Worm (Caenorhabditis elegans) whole organism, L4 larva: ENCODE data around the gene R02F11.10.

ENCODE experiments used
- D1046.2 ChIP-seq: fragments of 200-800 bp; sonication (Bioruptor generic); IDR thresholded peaks from 2 replicates; pipeline ENCODE4 v1.3.6; 2022; ENCODE audit warnings: missing genetic modification characterization, missing compliant biosample characterization
- F10B5.3 ChIP-seq: sonication (generic microtip); optimal IDR thresholded peaks from 2 replicates; lab custom pipeline; 2016; ENCODE audit warnings: mild to moderate bottlenecking, missing genetic modification characterization, missing compliant biosample characterization
- F26F4.8 ChIP-seq: fragments of 200-800 bp; sonication (Bioruptor generic); conservative IDR thresholded peaks from 2 replicates; pipeline ENCODE4 v1.3.6; 2022; ENCODE audit warnings: missing genetic modification characterization, missing compliant biosample characterization
- F37D6.2 ChIP-seq: sonication (generic microtip); optimal IDR thresholded peaks from 2 replicates; lab custom pipeline; 2016; ENCODE audit warnings: mild to moderate bottlenecking, missing genetic modification characterization, missing compliant biosample characterization
- T20F7.1 ChIP-seq: fragments of 200-800 bp; sonication (Bioruptor generic); optimal IDR thresholded peaks from 2 replicates; lab custom pipeline; 2018; ENCODE audit warnings: mild to moderate bottlenecking, missing genetic modification characterization, missing compliant biosample characterization
- T26A8.4 ChIP-seq: fragments of 200-800 bp; sonication (Bioruptor generic); IDR thresholded peaks from 2 replicates; pipeline ENCODE4 v1.3.6; 2022; ENCODE audit warnings: missing genetic modification characterization, missing compliant biosample characterization
- aly-2 ChIP-seq: sonication (generic microtip); optimal IDR thresholded peaks from 2 replicates; lab custom pipeline; 2018; ENCODE audit warnings: missing biosample characterization, missing genetic modification characterization
- arid-1 ChIP-seq: fragments of 200-800 bp; sonication (Bioruptor generic); conservative IDR thresholded peaks from 2 replicates; pipeline ENCODE4 v1.3.6; 2022; ENCODE audit warnings: missing genetic modification reagents, missing genetic modification characterization, missing compliant biosample characterization
- ceh-28 ChIP-seq: fragments of 150-350 bp; optimal IDR thresholded peaks from 2 replicates; lab custom pipeline; 2014; ENCODE audit warnings: missing biosample characterization, missing genetic modification reagents, missing genetic modification characterization
- daf-16 ChIP-seq, 3 experiments: sonication (generic microtip); optimal IDR thresholded peaks; 2 replicates each; lab custom pipeline; 2016 to 2017; ENCODE audit warnings: missing genetic modification characterization in 3 of 3, missing genetic modification reagents in 3 of 3, mild to moderate bottlenecking in 2 of 3, missing compliant biosample characterization in 2 of 3, missing biosample characterization in 1 of 3, moderate library complexity in 1 of 3
- daf-8 ChIP-seq: fragments of 200-800 bp; sonication (Bioruptor generic); IDR thresholded peaks from 2 replicates; pipeline ENCODE4 v1.3.6; 2022; ENCODE audit warnings: missing genetic modification characterization, missing compliant biosample characterization
- dmd-8 ChIP-seq: fragments of 200-800 bp; sonication (Bioruptor generic); IDR thresholded peaks from 2 replicates; pipeline ENCODE4 v1.3.6; 2022; ENCODE audit warnings: missing genetic modification characterization, missing compliant biosample characterization
- dpl-1 ChIP-seq: fragments of 150-350 bp; optimal IDR thresholded peaks from 2 replicates; lab custom pipeline; 2014; ENCODE audit warnings: missing biosample characterization, missing genetic modification reagents, missing genetic modification characterization
- dve-1 ChIP-seq: sonication (generic microtip); optimal IDR thresholded peaks from 2 replicates; lab custom pipeline; 2017; ENCODE audit warnings: antibody characterized with exemption, mild to moderate bottlenecking, missing genetic modification characterization, missing compliant biosample characterization; ENCODE audit not compliant: insufficient read depth
- egl-43 ChIP-seq: fragments of 200-800 bp; sonication (Bioruptor generic); IDR thresholded peaks from 2 replicates; pipeline ENCODE4 v1.3.6; 2022; ENCODE audit warnings: missing genetic modification reagents, missing genetic modification characterization, missing compliant biosample characterization
- fkh-10 ChIP-seq: fragments of 150-350 bp; optimal IDR thresholded peaks from 2 replicates; lab custom pipeline; 2014; ENCODE audit warnings: missing biosample characterization, missing genetic modification reagents, missing genetic modification characterization
- gei-8 ChIP-seq: fragments of 200-800 bp; sonication (Bioruptor generic); optimal IDR thresholded peaks from 2 replicates; lab custom pipeline; 2018; ENCODE audit warnings: mild to moderate bottlenecking, missing genetic modification characterization, missing compliant biosample characterization
- hlh-11 ChIP-seq: fragments of 200-800 bp; sonication (Bioruptor generic); optimal IDR thresholded peaks from 2 replicates; lab custom pipeline; 2018; ENCODE audit warnings: mild to moderate bottlenecking, missing genetic modification characterization, missing compliant biosample characterization
- hlh-30 ChIP-seq: sonication (generic microtip); optimal IDR thresholded peaks from 2 replicates; lab custom pipeline; 2017; ENCODE audit warnings: antibody characterized with exemption, mild to moderate bottlenecking, missing genetic modification characterization, missing compliant biosample characterization; ENCODE audit not compliant: insufficient read depth
- hmg-1.1 ChIP-seq: fragments of 200-800 bp; sonication (Bioruptor generic); IDR thresholded peaks from 2 replicates; pipeline ENCODE4 v1.3.6; 2022; ENCODE audit warnings: missing genetic modification reagents, missing genetic modification characterization, missing compliant biosample characterization
- jun-1 ChIP-seq: fragments of 150-350 bp; optimal IDR thresholded peaks from 2 replicates; lab custom pipeline; 2014; ENCODE audit warnings: missing biosample characterization, missing genetic modification reagents, missing genetic modification characterization
- lin-13 ChIP-seq: fragments of 150-350 bp; optimal IDR thresholded peaks from 2 replicates; lab custom pipeline; 2014; ENCODE audit warnings: missing biosample characterization, missing genetic modification reagents, missing genetic modification characterization
- lin-15B ChIP-seq: fragments of 150-350 bp; sonication (generic microtip); optimal IDR thresholded peaks from 3 replicates; lab custom pipeline; 2014; ENCODE audit warnings: missing biosample characterization, missing genetic modification characterization
- madf-5 ChIP-seq, 2 experiments: fragments of 200-800 bp; sonication (Bioruptor generic); IDR thresholded peaks; 2 replicates each; pipeline ENCODE4 v1.3.6; 2022; ENCODE audit warnings: missing compliant biosample characterization in 2 of 2, missing genetic modification characterization in 2 of 2
- mdl-1 ChIP-seq, 2 experiments: fragments of 150-350 bp in 1 of 2; sonication (generic microtip) in 1 of 2; optimal IDR thresholded peaks; 2 replicates each; lab custom pipeline; 2014 to 2017; ENCODE audit warnings: missing biosample characterization in 2 of 2, missing genetic modification characterization in 2 of 2
- mes-2 ChIP-seq: sonication (generic microtip); optimal IDR thresholded peaks from 2 replicates; lab custom pipeline; 2016; ENCODE audit warnings: missing genotype, mild to moderate bottlenecking, missing genetic modification characterization, missing compliant biosample characterization; ENCODE audit not compliant: poor library complexity, severe bottlenecking
- mxl-2 ChIP-seq: fragments of 200-800 bp; sonication (Bioruptor generic); conservative IDR thresholded peaks from 2 replicates; pipeline ENCODE4 v1.3.6; 2022; ENCODE audit warnings: missing genetic modification reagents, missing genetic modification characterization, missing compliant biosample characterization
- mxl-3 ChIP-seq: fragments of 200-800 bp; sonication (Bioruptor generic); optimal IDR thresholded peaks from 2 replicates; lab custom pipeline; 2018; ENCODE audit warnings: mild to moderate bottlenecking, missing genetic modification characterization, missing compliant biosample characterization
- nhr-11 ChIP-seq: fragments of 150-350 bp; optimal IDR thresholded peaks from 2 replicates; lab custom pipeline; 2014; ENCODE audit warnings: missing biosample characterization, missing genetic modification characterization
- nhr-28 ChIP-seq: fragments of 150-350 bp; optimal IDR thresholded peaks from 2 replicates; lab custom pipeline; 2014; ENCODE audit warnings: missing biosample characterization, missing genetic modification characterization
- nhr-41 ChIP-seq: fragments of 200-800 bp; sonication (Bioruptor generic); IDR thresholded peaks from 2 replicates; pipeline ENCODE4 v1.3.6; 2022; ENCODE audit warnings: missing genetic modification reagents, missing genetic modification characterization, missing compliant biosample characterization
- php-3 ChIP-seq: fragments of 200-800 bp; sonication (Bioruptor generic); IDR thresholded peaks from 2 replicates; pipeline ENCODE4 v1.3.6; 2022; ENCODE audit warnings: missing genetic modification reagents, missing genetic modification characterization, missing compliant biosample characterization
- pqm-1 ChIP-seq: sonication (generic microtip); optimal IDR thresholded peaks from 2 replicates; lab custom pipeline; 2017; ENCODE audit warnings: missing biosample characterization, missing genetic modification characterization
- set-16 ChIP-seq: fragments of 200-800 bp; sonication (Bioruptor generic); IDR thresholded peaks from 2 replicates; pipeline ENCODE4 v1.3.6; 2022; ENCODE audit warnings: missing genetic modification reagents, missing genetic modification characterization, missing compliant biosample characterization
- snpc-1.2 ChIP-seq: fragments of 200-800 bp; sonication (Bioruptor generic); IDR thresholded peaks from 2 replicates; pipeline ENCODE4 v1.3.6; 2022; ENCODE audit warnings: missing genetic modification reagents, missing genetic modification characterization, missing compliant biosample characterization
- tag-97 ChIP-seq: fragments of 200-800 bp; sonication (Bioruptor generic); IDR thresholded peaks from 2 replicates; pipeline ENCODE4 v1.3.6; 2022; ENCODE audit warnings: missing genetic modification characterization, missing compliant biosample characterization
- unc-130 ChIP-seq: sonication (generic microtip); optimal IDR thresholded peaks from 2 replicates; lab custom pipeline; 2016; ENCODE audit warnings: missing genetic modification reagents, missing genetic modification characterization, missing compliant biosample characterization
- unc-39 ChIP-seq: sonication (generic microtip); optimal IDR thresholded peaks from 2 replicates; lab custom pipeline; 2017; ENCODE audit warnings: missing biosample characterization, missing genetic modification characterization
- zip-2 ChIP-seq: fragments of 150-350 bp; optimal IDR thresholded peaks from 2 replicates; lab custom pipeline; 2014; ENCODE audit warnings: missing biosample characterization, missing genetic modification characterization

R02F11.10 gene

DNA sequence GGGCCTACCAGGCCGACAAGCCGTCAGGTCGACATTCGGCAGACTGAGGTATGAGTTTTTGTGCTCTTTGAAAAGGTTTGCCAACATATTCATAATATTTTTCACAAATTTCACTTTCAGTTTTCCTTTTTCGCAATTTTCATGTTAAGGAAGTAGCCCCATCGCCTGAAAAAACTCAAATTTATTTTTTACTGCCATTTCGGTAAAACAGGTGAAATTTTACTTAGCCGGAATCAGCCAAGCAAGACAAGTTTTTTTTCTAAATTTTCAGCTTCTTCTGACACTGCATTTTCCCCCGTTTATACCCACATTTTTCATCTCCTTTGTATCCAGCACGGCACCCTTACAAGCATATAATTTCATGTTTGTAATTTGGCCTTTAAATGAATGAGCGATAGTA, 2.6 kb downstream of the R02F11.10 start, which contains the start of gene R02F11.11 (continued):
- no peak for TF ChIP-seq daf-16 (GFP tag; optimal IDR thresholded peaks at IDR 0.05; lab: Kevin White, UChicago)
- no peak for TF ChIP-seq daf-16 (tag; optimal IDR thresholded peaks at IDR 0.05; lab: Kevin White, UChicago)
- no peak for TF ChIP-seq madf-5 (GFP tag; IDR thresholded peaks at IDR 0.05; lab: Robert Waterston, UW)
- TF ChIP-seq lin-13 (GFP tag; lab: Kevin White, UChicago): no peak

- TF ChIP-seq dpl-1 (no peak), nhr-11 (peak; percentile 60)
Observed at ce11 chrV:4794308-4794707, 5.4 kb downstream of the R02F11.10 start, which contains the start of gene R02F11.2. Gene R02F11.2, plus strand, starts transcription at chrV:4794599.

ce11 chrV:4800794-4801193, 11.9 kb downstream of the R02F11.10 start, which contains the start of gene R02F11.1:
Gene R02F11.1, plus strand, starts transcription at chrV:4801094.
- TF ChIP-seq T26A8.4 (GFP tag; lab: Robert Waterston, UW): no peak
- 0 out of 2 replicates have a peak, but pooled peaks have one; percentile 11 for TF ChIP-seq set-16

DNA sequence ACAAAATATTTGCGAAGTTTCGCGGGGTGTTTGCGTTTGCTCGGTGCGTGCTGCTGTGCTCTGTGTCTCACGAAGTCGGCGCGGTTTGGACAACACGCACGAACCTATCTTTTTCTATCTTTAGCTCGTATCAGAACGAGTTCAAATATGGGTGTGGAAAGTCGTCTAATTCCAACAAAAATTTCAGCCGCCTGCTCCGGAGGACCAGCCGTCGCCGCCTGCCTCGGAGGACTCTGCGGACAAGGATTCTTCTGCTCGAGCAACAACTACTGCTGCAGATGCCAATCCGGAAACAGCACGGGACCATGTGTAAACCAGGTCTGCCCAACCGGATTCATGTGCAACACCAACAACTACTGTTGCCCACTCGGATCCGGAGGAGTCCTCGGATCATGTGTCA, 13.0 kb downstream of the R02F11.10 start:
- TF ChIP-seq snpc-1.2 (GFP tag; lab: Robert Waterston, UW): peak; percentile 30; the same call in 1 of the 2 replicates
- TF ChIP-seq set-16: peak; percentile 67
- peak; percentile 73; the same call in 1 of the 2 replicates for TF ChIP-seq egl-43
- TF ChIP-seq F37D6.2 (tag; lab: Kevin White, UChicago): no peak
- no peak for TF ChIP-seq nhr-41

DNA sequence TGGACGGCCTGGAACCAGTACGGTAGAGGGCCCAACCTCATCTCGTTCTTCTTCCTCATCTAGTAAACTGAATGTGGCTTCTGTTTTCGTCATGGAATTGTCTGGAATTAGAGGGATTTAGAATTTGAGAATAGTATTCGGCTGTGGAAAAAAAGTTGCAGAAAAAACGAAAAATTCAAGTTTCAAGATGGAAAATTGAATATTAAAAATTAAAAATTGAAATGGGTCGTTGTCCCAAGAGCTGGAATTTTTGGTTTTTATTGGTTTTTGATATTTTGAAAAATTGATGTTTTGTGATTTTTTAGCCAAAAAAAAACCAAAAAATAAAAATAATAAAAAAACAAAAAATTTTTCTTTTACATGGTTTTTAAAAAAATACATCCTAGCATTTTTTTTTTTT, 16.9 kb downstream of the R02F11.10 start, which contains the start of gene R02F11.3:
Gene R02F11.3, minus strand, starts transcription at position 101 of the 400 bp plus-strand sequence.
- TF ChIP-seq unc-39 (tag; lab: Kevin White, UChicago): no peak
- TF ChIP-seq D1046.2 (GFP tag; lab: Robert Waterston, UW): no peak
- TF ChIP-seq daf-16 (GFP tag; optimal IDR thresholded peaks at IDR 0.05; lab: Kevin White, UChicago): no peak
- TF ChIP-seq daf-16 (tag; optimal IDR thresholded peaks at IDR 0.05; lab: Kevin White, UChicago): no peak
- no peak for TF ChIP-seq mxl-2 (GFP tag; lab: Robert Waterston, UW)
- TF ChIP-seq hlh-11: no peak
- TF ChIP-seq set-16: no peak
- no peak for TF ChIP-seq F26F4.8 (GFP tag; lab: Robert Waterston, UW)
- TF ChIP-seq mes-2 (tag; lab: Kevin White, UChicago): no peak
- TF ChIP-seq lin-13 (GFP tag; lab: Kevin White, UChicago): no peak
- no peak for TF ChIP-seq hmg-1.1
- TF ChIP-seq zip-2: no peak
- no peak for TF ChIP-seq fkh-10 (GFP tag; lab: Kevin White, UChicago)

DNA sequence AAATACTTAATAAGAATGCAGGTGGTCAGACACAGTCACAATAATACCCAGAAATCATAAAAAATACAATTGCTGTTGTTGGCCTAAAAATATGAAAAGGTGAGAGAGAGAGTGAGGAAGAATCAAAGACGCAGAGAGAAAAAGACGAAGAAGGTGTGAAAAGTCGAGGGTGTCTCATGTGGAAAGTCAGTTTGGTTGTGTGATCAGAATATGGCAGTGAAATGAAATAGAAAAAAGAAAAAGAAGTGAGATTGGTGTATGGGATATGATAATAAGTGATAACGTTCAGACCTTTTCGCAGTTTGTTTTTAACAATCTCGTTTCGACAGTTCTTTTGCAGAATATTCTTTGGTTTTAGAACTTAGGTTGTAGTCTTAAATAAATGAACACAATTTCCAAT, 17.9 kb downstream of the R02F11.10 start:
- TF ChIP-seq hlh-30 (tag; lab: Kevin White, UChicago) (peak; percentile 50), unc-130 (GFP tag; lab: Kevin White, UChicago) (no peak), mxl-3 (GFP tag; lab: Kevin White, UChicago) (peak; percentile 9), nhr-28 (tag; lab: Kevin White, UChicago) (peak; percentile 67), tag-97 (GFP tag; lab: Robert Waterston, UW) (no peak)

ce11 chrV:4810653-4811052, 21.7 kb downstream of the R02F11.10 start:
- no peak for TF ChIP-seq D1046.2 (GFP tag; lab: Robert Waterston, UW)
- no peak for TF ChIP-seq mdl-1 (tag; optimal IDR thresholded peaks at IDR 0.05; lab: Kevin White, UChicago)
- TF ChIP-seq nhr-11: peak; percentile 7
- no peak for TF ChIP-seq dmd-8 (GFP tag; lab: Robert Waterston, UW)
- no peak for TF ChIP-seq F10B5.3
- no peak for TF ChIP-seq T20F7.1 (GFP tag; lab: Kevin White, UChicago)
- no peak for TF ChIP-seq unc-130 (GFP tag; lab: Kevin White, UChicago)
- TF ChIP-seq lin-15B: no peak
- TF ChIP-seq pqm-1: no peak
- no peak for TF ChIP-seq jun-1 (tag; lab: Kevin White, UChicago)
- TF ChIP-seq ceh-28 (tag; lab: Kevin White, UChicago): no peak
- TF ChIP-seq arid-1 (GFP tag; lab: Robert Waterston, UW): no peak
- no peak for TF ChIP-seq daf-8
- TF ChIP-seq aly-2 (tag; lab: Kevin White, UChicago): no peak
- no peak for TF ChIP-seq php-3 (GFP tag; lab: Robert Waterston, UW)
- no peak for TF ChIP-seq dve-1 (tag; lab: Kevin White, UChicago)
- no peak for TF ChIP-seq gei-8
- TF ChIP-seq fkh-10 (GFP tag; lab: Kevin White, UChicago): no peak
- peak; percentile 37 for TF ChIP-seq hmg-1.1
